Worm (Caenorhabditis elegans): ENCODE data around the gene F59G1.4.

- TF ChIP-seq flt-1 (GFP tag; IDR thresholded peaks at IDR 0.05) (no peak), tra-4 (tag; optimal IDR thresholded peaks at IDR 0.05) (no peak), F13C5.2 (tag; optimal IDR thresholded peaks at IDR 0.05) (no peak), ama-1 (optimal IDR thresholded peaks at IDR 0.05) (no peak), ets-7 (tag; optimal IDR thresholded peaks at IDR 0.05) (no peak), pes-1 (GFP tag; IDR thresholded peaks at IDR 0.05) (no peak), ceh-13 (GFP tag; optimal IDR thresholded peaks at IDR 0.05) (no peak)
These were observed 21.1 kb downstream of the F59G1.4 start, which contains the start of gene frh-1 for ce11 chrII:5917010-5917472.
